Worm (Caenorhabditis elegans) whole organism, young adult: ENCODE results near the gene snr-6.

Experiments used
- B0035.1 ChIP-seq: sonication (generic microtip); optimal IDR thresholded peaks from 2 replicates; lab custom pipeline; 2016; ENCODE audit warnings: missing genetic modification characterization, mild to moderate bottlenecking, missing compliant biosample characterization, missing genotype, missing genetic modification reagents
- lsy-27 ChIP-seq: sonication (generic microtip); optimal IDR thresholded peaks from 2 replicates; lab custom pipeline; 2017; ENCODE audit warnings: missing genetic modification characterization, mild to moderate bottlenecking, missing compliant biosample characterization, antibody characterized with exemption, missing genotype, borderline replicate concordance; ENCODE audit not compliant: insufficient read depth
- snpc-3.4 ChIP-seq: sonication (generic microtip); optimal IDR thresholded peaks from 2 replicates; lab custom pipeline; 2017; ENCODE audit warnings: missing genetic modification characterization, mild to moderate bottlenecking, missing compliant biosample characterization, antibody characterized with exemption, moderate library complexity, missing genotype, missing genetic modification reagents
- sptf-2 ChIP-seq: fragments of 200-800 bp; sonication (Bioruptor generic); optimal IDR thresholded peaks from 2 replicates; lab custom pipeline; 2018; ENCODE audit warnings: mild to moderate bottlenecking, missing genetic modification characterization, missing compliant biosample characterization

DNA sequence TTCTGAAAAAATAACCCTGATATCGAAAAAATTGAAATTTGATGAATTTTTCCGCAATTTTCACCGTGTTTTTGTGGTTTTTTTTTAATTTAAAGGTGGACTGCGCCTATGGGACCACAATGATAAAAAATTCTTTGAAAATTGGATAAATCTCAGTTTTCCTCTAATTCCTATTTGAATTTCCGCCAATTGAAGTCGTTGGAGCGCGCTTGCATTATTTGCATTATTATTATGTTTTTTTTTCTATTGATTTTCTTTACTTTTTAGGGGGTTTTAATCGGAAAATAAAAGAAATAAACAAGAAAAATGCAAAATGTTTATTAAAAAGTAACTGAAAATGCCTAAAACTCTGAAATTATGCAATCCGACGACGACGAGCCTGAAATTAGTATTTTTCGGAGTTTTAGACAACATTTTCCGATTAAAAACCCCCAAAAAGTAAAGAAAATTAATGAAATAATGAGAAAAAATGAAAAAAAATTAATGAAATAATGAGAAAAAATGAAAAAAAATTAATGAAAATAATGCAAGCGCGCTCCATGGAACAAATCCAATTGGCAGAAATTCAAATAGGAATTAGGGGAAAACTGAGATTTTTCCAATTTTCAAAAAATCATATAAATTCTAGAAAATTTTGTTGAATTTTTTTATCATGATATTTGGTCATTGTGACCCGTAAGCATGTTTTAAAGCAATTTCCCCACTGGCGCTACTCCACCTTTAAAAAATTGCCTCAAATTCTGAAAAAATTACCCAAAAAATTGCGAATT is 26.4 kb upstream of the snr-6 start:
- TF ChIP-seq lsy-27 (tag; lab: Kevin White, UChicago) (no peak), snpc-3.4 (tag; lab: Kevin White, UChicago) (no peak), B0035.1 (tag; lab: Kevin White, UChicago) (no peak), sptf-2 (GFP tag; lab: Kevin White, UChicago) (no peak)
